Fruit fly (Drosophila melanogaster): ENCODE measurements around the gene PIG-F.

PIG-F gene

DNA sequence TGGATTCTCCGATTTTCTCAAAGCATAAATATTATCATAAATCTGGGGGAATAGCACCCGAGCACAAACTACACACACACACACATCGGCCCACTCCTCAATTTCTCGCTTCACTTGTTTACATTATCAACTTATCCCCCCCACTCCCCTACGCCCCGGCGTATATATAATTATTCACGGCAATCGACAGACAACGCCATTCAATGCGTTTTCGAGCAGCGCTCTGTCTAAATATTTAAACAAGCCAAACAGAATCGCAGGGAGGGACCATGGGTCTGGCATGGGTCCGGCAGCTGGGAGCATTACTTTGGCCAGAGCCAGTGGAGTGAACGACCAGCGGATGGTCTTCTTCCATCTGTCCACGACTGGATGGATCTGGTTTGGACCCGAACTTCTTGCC lies 36.6 kb upstream of the PIG-F start (continued):
- TF ChIP-seq HLH54F (GFP tag; optimal IDR thresholded peaks at IDR 0.05) = peak; percentile 18
- peak; percentile 15; the same call in 1 of the 2 replicates for TF ChIP-seq CG6689 (GFP tag; IDR thresholded peaks at IDR 0.05)
- TF ChIP-seq tio (GFP tag; optimal IDR thresholded peaks at IDR 0.05) = no peak
- no peak for TF ChIP-seq CG8765 (GFP tag; IDR thresholded peaks at IDR 0.05)
- peak; percentile 23; the same call in 2 of the 3 replicates for TF ChIP-seq CG14050 (GFP tag; IDR thresholded peaks at IDR 0.05)
- TF ChIP-seq CG18599 (GFP tag; optimal IDR thresholded peaks at IDR 0.05) = peak; percentile 28
- TF ChIP-seq CG1602 (GFP tag; optimal IDR thresholded peaks at IDR 0.05) = no peak
- peak; percentile 10 for TF ChIP-seq ftz-f1 (GFP tag; optimal IDR thresholded peaks at IDR 0.05)
- peak; percentile 62 for TF ChIP-seq CG6813 (GFP tag; optimal IDR thresholded peaks at IDR 0.05)
- no peak for TF ChIP-seq D (optimal IDR thresholded peaks at IDR 0.05)
- peak; percentile 61 for TF ChIP-seq D (GFP tag; optimal IDR thresholded peaks at IDR 0.05)
- TF ChIP-seq CG12769 (tag; optimal IDR thresholded peaks at IDR 0.05) = peak; percentile 75
- TF ChIP-seq en (GFP tag; optimal IDR thresholded peaks at IDR 0.05) = no peak
- TF ChIP-seq ci (GFP tag; IDR thresholded peaks at IDR 0.05) = peak; percentile 71; the same call in 2 of the 3 replicates
- no peak for TF ChIP-seq ham (GFP tag; IDR thresholded peaks at IDR 0.05)
- no peak for TF ChIP-seq ato (GFP tag; IDR thresholded peaks at IDR 0.05; ENCODE audit: partially characterized antibody)
- TF ChIP-seq CG17361 (GFP tag; IDR thresholded peaks at IDR 0.05) = 0 out of 3 replicates have a peak, but pooled peaks have one; percentile 14
- TF ChIP-seq NfI (GFP tag; optimal IDR thresholded peaks at IDR 0.05) = peak; percentile 20
- TF ChIP-seq Six4 (GFP tag; optimal IDR thresholded peaks at IDR 0.05) = no peak
- peak; percentile 74 for TF ChIP-seq CG15601 (tag; optimal IDR thresholded peaks at IDR 0.05)
- no peak for TF ChIP-seq CG6175 (GFP tag; IDR thresholded peaks at IDR 0.05)
- TF ChIP-seq ash1 (GFP tag; optimal IDR thresholded peaks at IDR 0.05) = no peak
- TF ChIP-seq unc-4 (GFP tag; IDR thresholded peaks at IDR 0.05; ENCODE audit: partially characterized antibody) = no peak
- no peak for TF ChIP-seq danr (GFP tag; IDR thresholded peaks at IDR 0.05)
- TF ChIP-seq Mad (GFP tag; optimal IDR thresholded peaks at IDR 0.05) = peak; percentile 22
- TF ChIP-seq nerfin-1 (tag; optimal IDR thresholded peaks at IDR 0.05) = no peak
- TF ChIP-seq CG12659 (GFP tag; optimal IDR thresholded peaks at IDR 0.05) = no peak
- TF ChIP-seq Fer2 (tag; optimal IDR thresholded peaks at IDR 0.05) = no peak
- no peak for TF ChIP-seq Kr (GFP tag; optimal IDR thresholded peaks at IDR 0.05)
- no peak for TF ChIP-seq CG4820 (GFP tag; optimal IDR thresholded peaks at IDR 0.05)
- no peak for TF ChIP-seq Myb (GFP tag; optimal IDR thresholded peaks at IDR 0.05)
- TF ChIP-seq Sry-β (GFP tag; optimal IDR thresholded peaks at IDR 0.05) = peak; percentile 26
- TF ChIP-seq lola (GFP tag; optimal IDR thresholded peaks at IDR 0.05) = peak in 1 of 3 experiments; percentile 12
- TF ChIP-seq tap (tag; optimal IDR thresholded peaks at IDR 0.05) = peak; percentile 39
- TF ChIP-seq vvl (GFP tag; IDR thresholded peaks at IDR 0.05) = peak; percentile 46; the same call in 1 of the 2 replicates
- TF ChIP-seq Poxn (GFP tag; IDR thresholded peaks at IDR 0.05) = no peak
- TF ChIP-seq H15 (GFP tag; IDR thresholded peaks at IDR 0.05) = peak; percentile 50; the same call in 2 of the 3 replicates
- no peak for TF ChIP-seq CG13894 (tag; optimal IDR thresholded peaks at IDR 0.05)
- no peak for TF ChIP-seq Gug (GFP tag; IDR thresholded peaks at IDR 0.05)
- no peak for TF ChIP-seq CG16815 (GFP tag; optimal IDR thresholded peaks at IDR 0.05)
- no peak for TF ChIP-seq rib (GFP tag; IDR thresholded peaks at IDR 0.05)
- no peak for TF ChIP-seq lbe (GFP tag; optimal IDR thresholded peaks at IDR 0.05)
- TF ChIP-seq Jarid2 (GFP tag; optimal IDR thresholded peaks at IDR 0.05) = no peak
- no peak for TF ChIP-seq ap (GFP tag; IDR thresholded peaks at IDR 0.05)
- TF ChIP-seq PHDP (tag; optimal IDR thresholded peaks at IDR 0.05) = peak; percentile 55
- peak; percentile 24; the same call in 1 of the 2 replicates for TF ChIP-seq E2f2 (GFP tag; IDR thresholded peaks at IDR 0.05)
- TF ChIP-seq Hmx (GFP tag; optimal IDR thresholded peaks at IDR 0.05) = no peak
- TF ChIP-seq CG8089 (GFP tag; optimal IDR thresholded peaks at IDR 0.05) = peak; percentile 50
- no peak for TF ChIP-seq BEAF-32 (GFP tag; optimal IDR thresholded peaks at IDR 0.05)
- TF ChIP-seq CG4707 (GFP tag; optimal IDR thresholded peaks at IDR 0.05) = peak; percentile 67
- TF ChIP-seq gce (GFP tag; IDR thresholded peaks at IDR 0.05) = no peak

Measured in whole organism, embryonic.